Worm (Caenorhabditis elegans): Measurements from ENCODE around the gene C13B9.2.
"Not testable (repeated sequence)": the region's sequence is repeated elsewhere in the genome, so short reads cannot be mapped to it uniquely, and the experiment has no call there.

DNA sequence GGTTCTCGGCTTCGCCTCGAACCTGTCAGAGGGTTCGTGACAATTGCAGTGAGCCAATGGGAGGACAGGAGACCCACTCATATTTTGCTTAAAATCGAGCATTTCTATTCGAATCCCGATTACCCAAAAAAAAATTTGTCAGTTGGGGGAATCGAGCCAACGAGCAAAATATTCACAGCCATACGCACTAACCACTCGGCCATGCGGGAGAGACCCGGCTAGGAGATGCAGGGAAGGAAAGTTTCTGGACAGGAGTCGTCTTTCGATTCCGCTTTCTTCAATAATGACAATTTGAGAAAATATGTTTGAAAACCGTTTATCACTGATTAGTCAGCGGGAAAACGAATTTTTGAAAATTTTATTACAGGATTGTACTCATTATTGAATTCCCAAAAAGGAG lies 41.6 kb downstream of the C13B9.2 start:
- not testable (repeated sequence) for TF ChIP-seq elt-3 (tag; optimal IDR thresholded peaks at IDR 0.05); unc-62 (GFP tag; optimal IDR thresholded peaks at IDR 0.05); ztf-11 (tag; optimal IDR thresholded peaks at IDR 0.05); tbx-2 (tag; optimal IDR thresholded peaks at IDR 0.05); pax-3 (tag; optimal IDR thresholded peaks at IDR 0.05); lin-13 (GFP tag; optimal IDR thresholded peaks at IDR 0.05); lin-39 (tag; optimal IDR thresholded peaks at IDR 0.05); aha-1 (tag; optimal IDR thresholded peaks at IDR 0.05); aly-2 (tag; optimal IDR thresholded peaks at IDR 0.05)
